Fruit fly (Drosophila melanogaster) whole organism, pupa: Measurements from ENCODE around the gene Pp1-13C.

Experiments used
- CG10348 ChIP-seq: fragments of 200-800 bp; sonication (Bioruptor generic); IDR thresholded peaks from 2 replicates; pipeline ENCODE4 v1.3.6; 2022; ENCODE audit warnings: missing biosample characterization, missing genetic modification characterization
- CG12605 ChIP-seq: fragments of 200-800 bp; sonication (Bioruptor generic); IDR thresholded peaks from 2 replicates; pipeline ENCODE4 v1.3.6; 2022; ENCODE audit warnings: missing biosample characterization, missing genetic modification characterization
- CG13204 ChIP-seq: fragments of 200-800 bp; sonication (Bioruptor generic); optimal IDR thresholded peaks from 2 replicates; lab custom pipeline; 2018; ENCODE audit warnings: missing biosample characterization, mild to moderate bottlenecking, missing genetic modification characterization, moderate library complexity
- CG14655 ChIP-seq: fragments of 200-800 bp; sonication (Bioruptor generic); optimal IDR thresholded peaks from 3 replicates; lab custom pipeline; 2017; ENCODE audit warnings: mild to moderate bottlenecking, missing biosample characterization, missing genetic modification reagents, missing genetic modification characterization
- CG15710 ChIP-seq: fragments of 200-800 bp; sonication (Bioruptor generic); optimal IDR thresholded peaks from 2 replicates; lab custom pipeline; 2018; ENCODE audit warnings: missing biosample characterization, mild to moderate bottlenecking, missing genetic modification characterization, moderate library complexity
- CG17806 ChIP-seq: fragments of 200-800 bp; sonication (Bioruptor generic); optimal IDR thresholded peaks from 2 replicates; lab custom pipeline; 2018; ENCODE audit warnings: missing biosample characterization, mild to moderate bottlenecking, missing genetic modification characterization, moderate library complexity
- CG32121 ChIP-seq: fragments of 200-800 bp; sonication (Bioruptor generic); IDR thresholded peaks from 2 replicates; pipeline ENCODE4 v1.3.6; 2022; ENCODE audit warnings: missing biosample characterization, missing genetic modification characterization
- CG34367 ChIP-seq: fragments of 200-800 bp; sonication (Bioruptor generic); optimal IDR thresholded peaks from 2 replicates; lab custom pipeline; 2018; ENCODE audit warnings: missing biosample characterization, mild to moderate bottlenecking, missing genetic modification characterization
- CG4496 ChIP-seq: fragments of 200-800 bp; sonication (Bioruptor generic); IDR thresholded peaks from 3 replicates; pipeline ENCODE4 v1.3.6; 2022; ENCODE audit warnings: missing biosample characterization, missing genetic modification characterization
- CG8159 ChIP-seq: fragments of 200-800 bp; sonication (Bioruptor generic); optimal IDR thresholded peaks from 3 replicates; lab custom pipeline; 2018; ENCODE audit warnings: missing biosample characterization, mild to moderate bottlenecking, missing genetic modification characterization, moderate library complexity
- CG8301 ChIP-seq: fragments of 200-800 bp; sonication (Bioruptor generic); optimal IDR thresholded peaks from 2 replicates; lab custom pipeline; 2018; ENCODE audit warnings: missing biosample characterization, mild to moderate bottlenecking, missing genetic modification characterization
- CG9948 ChIP-seq: fragments of 200-800 bp; sonication (Bioruptor generic); optimal IDR thresholded peaks from 2 replicates; lab custom pipeline; 2018; ENCODE audit warnings: missing biosample characterization, mild to moderate bottlenecking, missing genetic modification characterization, moderate library complexity
- D1 ChIP-seq: fragments of 200-800 bp; sonication (Bioruptor generic); optimal IDR thresholded peaks from 2 replicates; lab custom pipeline; 2018; ENCODE audit warnings: missing biosample characterization, mild to moderate bottlenecking, missing genetic modification characterization, moderate library complexity
- EcR ChIP-seq: fragments of 200-800 bp; sonication (Bioruptor generic); optimal IDR thresholded peaks from 3 replicates; lab custom pipeline; 2019; ENCODE audit warnings: missing biosample characterization, missing genetic modification characterization, mild to moderate bottlenecking, moderate library complexity, missing genetic modification reagents
- Ets98B ChIP-seq: fragments of 200-800 bp; sonication (Bioruptor generic); IDR thresholded peaks from 2 replicates; pipeline ENCODE4 v1.3.6; 2022; ENCODE audit warnings: missing biosample characterization, missing genetic modification characterization
- Pif1A ChIP-seq: fragments of 200-800 bp; sonication (Bioruptor generic); optimal IDR thresholded peaks from 3 replicates; lab custom pipeline; 2016; ENCODE audit warnings: missing biosample characterization, missing genetic modification characterization
- Pif1B ChIP-seq: fragments of 200-800 bp; sonication (Bioruptor generic); optimal IDR thresholded peaks from 3 replicates; lab custom pipeline; 2016; ENCODE audit warnings: missing biosample characterization, missing genetic modification characterization
- Snoo ChIP-seq: fragments of 200-800 bp; sonication (Bioruptor generic); optimal IDR thresholded peaks from 3 replicates; lab custom pipeline; 2017; ENCODE audit warnings: missing biosample characterization, mild to moderate bottlenecking, missing genetic modification characterization, inconsistent platforms
- fd96Ca ChIP-seq: fragments of 200-800 bp; sonication (Bioruptor generic); IDR thresholded peaks from 3 replicates; pipeline ENCODE4 v1.3.6; 2022; ENCODE audit warnings: missing biosample characterization, missing genetic modification characterization
- gl ChIP-seq: fragments of 200-800 bp; sonication (Bioruptor generic); optimal IDR thresholded peaks from 2 replicates; lab custom pipeline; 2018; ENCODE audit warnings: missing biosample characterization, mild to moderate bottlenecking, missing genetic modification characterization
- rn ChIP-seq: fragments of 200-800 bp; sonication (Bioruptor generic); IDR thresholded peaks from 2 replicates; pipeline ENCODE4 v1.3.6; 2022; ENCODE audit warnings: missing biosample characterization, missing genetic modification characterization

Pp1-13C gene

DNA sequence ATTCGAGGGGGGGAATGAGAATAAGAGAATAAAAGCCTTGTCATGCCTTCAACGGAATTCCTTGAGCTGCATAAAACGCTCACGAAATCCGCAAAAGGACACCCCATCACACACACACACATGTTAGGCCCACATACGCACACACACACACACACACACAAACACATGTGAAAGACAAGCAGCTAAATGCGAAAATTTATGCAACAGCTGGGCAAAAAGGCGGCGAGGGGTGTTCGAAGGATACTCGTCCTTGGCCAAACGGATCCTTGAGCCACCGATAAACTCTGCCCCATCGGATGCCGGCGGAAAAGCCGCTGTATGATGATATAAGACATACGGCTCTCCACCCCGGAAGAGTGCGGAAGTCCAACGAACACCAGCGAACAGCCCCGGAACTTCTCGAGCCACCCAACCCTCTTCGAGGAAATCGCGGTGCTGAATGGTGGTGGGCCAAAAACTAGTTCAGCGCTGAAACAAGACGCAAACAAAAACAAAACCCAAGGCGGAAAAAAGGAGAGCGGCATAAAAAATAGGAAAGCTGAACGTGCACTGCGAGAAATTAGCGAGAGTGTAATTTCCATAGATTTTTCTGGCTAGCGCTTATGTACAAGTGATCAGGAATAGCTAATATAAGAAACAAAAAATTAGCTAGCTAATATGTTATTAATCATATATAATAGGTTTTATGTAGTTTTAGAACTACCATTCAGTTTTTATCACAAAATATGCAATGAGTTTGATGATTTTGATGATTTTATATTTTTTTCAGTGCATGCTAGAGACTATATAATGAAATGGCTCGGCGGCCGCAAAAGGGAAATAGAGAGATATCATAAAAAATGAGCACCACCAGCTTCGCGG is 22.9 kb upstream of the Pp1-13C start:
- TF ChIP-seq CG14655 (GFP tag; lab: Kevin White, UChicago) (peak; percentile 12), CG8301 (tag; lab: Kevin White, UChicago) (no peak), CG34367 (tag; lab: Kevin White, UChicago) (no peak), CG8159 (tag; lab: Kevin White, UChicago) (peak; percentile 25), CG9948 (tag; lab: Kevin White, UChicago) (no peak), CG15710 (tag; lab: Kevin White, UChicago) (peak; percentile 21), CG10348 (GFP tag; lab: Robert Waterston, UW) (no peak), EcR (GFP tag; lab: Kevin White, UChicago) (no peak), Snoo (tag; lab: Kevin White, UChicago) (no peak), CG12605 (GFP tag; lab: Robert Waterston, UW) (no peak)

DNA sequence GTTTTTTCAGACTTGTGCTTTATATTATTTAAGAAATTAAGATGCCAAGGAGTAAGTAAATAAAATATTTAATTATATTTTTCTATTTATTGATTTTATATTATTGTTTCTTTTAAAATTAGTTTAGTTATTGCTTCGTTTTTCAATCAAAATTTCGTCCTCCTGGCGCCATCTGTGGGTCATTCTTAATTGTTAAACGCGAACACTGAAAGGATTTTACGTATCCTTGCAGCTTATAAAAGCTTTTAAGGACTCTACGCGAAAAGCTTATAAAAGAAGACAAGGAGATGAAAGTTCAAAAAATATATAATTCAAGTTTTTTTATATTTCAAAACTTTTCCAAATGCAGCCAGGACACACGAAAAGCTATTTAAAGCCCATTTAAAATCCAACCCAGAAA is 19.3 kb upstream of the Pp1-13C start:
- TF ChIP-seq CG9948 (tag; lab: Kevin White, UChicago), result no peak
- TF ChIP-seq CG8159 (tag; lab: Kevin White, UChicago), result no peak
- TF ChIP-seq rn, result no peak
- no peak for TF ChIP-seq EcR (GFP tag; lab: Kevin White, UChicago)
- TF ChIP-seq, all 21 proteins: peak for 0

DNA sequence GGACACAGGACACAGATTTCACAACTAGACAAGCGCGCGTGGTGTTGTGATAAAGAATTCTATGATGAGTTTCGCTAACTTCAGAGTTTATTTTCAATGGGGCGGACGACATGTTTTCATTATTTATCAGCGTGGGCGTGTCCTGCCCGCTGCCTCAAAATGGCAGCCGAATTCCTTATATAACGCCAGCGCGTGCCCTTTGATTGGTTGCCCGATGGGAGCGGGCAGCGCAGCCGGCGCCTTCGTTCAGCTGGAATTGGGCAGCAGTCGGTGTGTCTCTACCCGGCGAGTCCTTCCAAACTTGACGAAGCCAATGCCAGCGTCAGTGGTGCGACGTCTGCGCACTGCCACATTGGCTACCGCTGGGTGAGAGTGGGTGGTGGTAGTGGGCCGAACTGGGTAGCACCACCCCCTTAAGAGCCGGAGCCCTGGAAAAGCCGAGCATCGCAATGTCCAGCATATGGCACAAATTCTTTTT is 18.2 kb upstream of the Pp1-13C start, which contains the start of gene acj6:
acj6 (minus strand) TSS at position 51 of the 478 bp plus-strand sequence.
- TF ChIP-seq CG9948 (tag; lab: Kevin White, UChicago), result no peak
- no peak for TF ChIP-seq rn
- TF ChIP-seq CG15710 (tag; lab: Kevin White, UChicago), result no peak
- TF ChIP-seq gl (tag; lab: Kevin White, UChicago), result no peak
- no peak for TF ChIP-seq CG34367 (tag; lab: Kevin White, UChicago)
- TF ChIP-seq Pif1B (GFP tag; lab: Kevin White, UChicago), result no peak
- TF ChIP-seq CG13204, result no peak
- no peak for TF ChIP-seq CG12605 (GFP tag; lab: Robert Waterston, UW)
- TF ChIP-seq Ets98B, result no peak
- TF ChIP-seq CG8159 (tag; lab: Kevin White, UChicago), result no peak
- no peak for TF ChIP-seq CG14655 (GFP tag; lab: Kevin White, UChicago)
- no peak for TF ChIP-seq D1 (tag; lab: Kevin White, UChicago)
- no peak for TF ChIP-seq CG32121
- no peak for TF ChIP-seq CG17806 (tag; lab: Kevin White, UChicago)
- TF ChIP-seq Snoo (tag; lab: Kevin White, UChicago), result no peak
- no peak for TF ChIP-seq CG10348 (GFP tag; lab: Robert Waterston, UW)
- TF ChIP-seq CG8301 (tag; lab: Kevin White, UChicago), result no peak
- no peak for TF ChIP-seq fd96Ca

DNA sequence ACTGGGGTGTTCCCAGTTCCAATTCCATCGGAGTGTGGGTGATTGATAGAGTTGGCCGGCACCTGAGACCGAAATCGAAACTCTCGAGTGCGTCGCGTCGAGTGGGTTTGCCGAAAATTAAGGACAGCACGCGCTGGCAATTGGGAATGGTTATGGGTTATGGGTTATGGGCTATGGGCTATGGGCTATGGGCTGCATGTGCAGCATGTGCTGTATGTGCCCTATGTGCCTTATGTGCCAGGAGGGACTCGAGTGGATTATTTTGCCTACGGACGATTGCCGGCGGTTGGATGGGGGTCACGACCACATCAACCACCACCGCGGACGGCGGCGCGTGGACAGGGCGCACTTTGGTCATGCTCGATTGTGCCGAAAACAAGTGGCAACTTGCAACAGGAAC is 9.2 kb upstream of the Pp1-13C start:
- TF ChIP-seq fd96Ca, result no peak
- TF ChIP-seq rn, result no peak
- no peak for TF ChIP-seq CG17806 (tag; lab: Kevin White, UChicago)
- TF ChIP-seq CG4496, result no peak
- TF ChIP-seq EcR (GFP tag; lab: Kevin White, UChicago), result no peak
- no peak for TF ChIP-seq Pif1A (GFP tag; lab: Kevin White, UChicago)
- TF ChIP-seq D1 (tag; lab: Kevin White, UChicago), result no peak
- TF ChIP-seq CG34367 (tag; lab: Kevin White, UChicago), result no peak
- no peak for TF ChIP-seq gl (tag; lab: Kevin White, UChicago)
- TF ChIP-seq Snoo (tag; lab: Kevin White, UChicago), result no peak
- TF ChIP-seq Ets98B, result no peak
- no peak for TF ChIP-seq CG14655 (GFP tag; lab: Kevin White, UChicago)
- no peak for TF ChIP-seq CG15710 (tag; lab: Kevin White, UChicago)
- TF ChIP-seq CG12605 (GFP tag; lab: Robert Waterston, UW), result no peak

DNA sequence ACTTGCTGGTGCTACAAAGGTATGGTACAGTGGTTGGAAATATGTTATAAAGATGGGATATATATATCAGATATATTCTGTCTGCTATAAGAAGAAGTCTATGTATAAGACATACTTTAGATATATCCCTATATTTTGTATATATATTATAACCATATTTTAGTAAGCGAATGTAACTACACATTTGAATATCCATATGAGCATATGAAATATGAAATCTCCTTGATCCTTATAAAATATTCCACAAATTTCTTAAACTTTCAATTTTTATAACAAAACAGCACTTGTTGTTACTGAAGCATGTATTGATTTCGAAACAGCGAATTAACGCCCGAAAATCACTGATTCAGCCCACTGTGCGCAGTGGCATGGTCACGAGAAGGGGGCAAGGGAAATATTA is 3.6 kb upstream of the Pp1-13C start:
- TF ChIP-seq CG13204 (no peak), CG8159 (tag; lab: Kevin White, UChicago) (peak; percentile 39)

DNA sequence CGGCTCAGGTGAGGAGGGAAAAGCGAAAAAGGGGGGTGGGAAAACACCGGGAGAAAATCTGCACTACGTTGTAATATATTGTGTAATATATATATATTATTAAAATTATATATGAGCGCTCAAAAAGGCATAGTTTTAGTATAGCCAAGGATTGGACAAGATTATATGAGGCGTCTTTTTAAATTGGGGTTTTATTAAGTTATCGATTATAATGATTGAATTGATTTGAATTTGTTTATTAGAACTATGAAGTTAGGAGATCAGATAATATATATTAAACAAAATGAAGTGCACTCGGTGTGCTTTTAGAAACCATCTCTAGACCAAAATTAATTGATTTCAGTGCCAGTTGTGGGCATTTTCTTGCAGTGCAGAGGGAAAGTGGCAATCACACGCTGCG is 2.8 kb upstream of the Pp1-13C start:
- TF ChIP-seq CG8159 (tag; lab: Kevin White, UChicago), result peak; percentile 38
- no peak for TF ChIP-seq CG17806 (tag; lab: Kevin White, UChicago)
- TF ChIP-seq CG15710 (tag; lab: Kevin White, UChicago), result peak; percentile 3
- peak; percentile 1 for TF ChIP-seq CG14655 (GFP tag; lab: Kevin White, UChicago)
- TF ChIP-seq rn, result no peak
- no peak for TF ChIP-seq EcR (GFP tag; lab: Kevin White, UChicago)
